Worm (Caenorhabditis elegans): ENCODE measurements around the gene str-30.

Gene str-30

ce11 chrV:3706893-3707292, 18.0 kb upstream of the str-30 start (continued):
- TF ChIP-seq ztf-22 (GFP tag; optimal IDR thresholded peaks at IDR 0.05), result no peak
- no peak for TF ChIP-seq gei-17 (GFP tag; optimal IDR thresholded peaks at IDR 0.05)
- TF ChIP-seq aptf-2 (GFP tag; conservative IDR thresholded peaks at IDR 0.05), result no peak
- no peak for TF ChIP-seq mes-4 (tag; optimal IDR thresholded peaks at IDR 0.05)
- peak; percentile 75 for TF ChIP-seq zfh-2 (GFP tag; conservative IDR thresholded peaks at IDR 0.05)
- TF ChIP-seq lin-40 (tag; optimal IDR thresholded peaks at IDR 0.05), result no peak
- no peak for TF ChIP-seq lin-54 (GFP tag; optimal IDR thresholded peaks at IDR 0.05)
- no peak for TF ChIP-seq ztf-18 (tag; optimal IDR thresholded peaks at IDR 0.05)
- TF ChIP-seq attf-5 (GFP tag; optimal IDR thresholded peaks at IDR 0.05), result no peak

- TF ChIP-seq nfyb-1 (GFP tag; IDR thresholded peaks at IDR 0.05), result peak; percentile 29; the same call in 1 of the 2 replicates
Measured at ce11 chrV:3707560-3707959, 17.3 kb upstream of the str-30 start.

ce11 chrV:3711544-3711943, 13.3 kb upstream of the str-30 start:
- TF ChIP-seq Y79H2A.3 (GFP tag; conservative IDR thresholded peaks at IDR 0.05) (no peak), ztf-26 (tag; optimal IDR thresholded peaks at IDR 0.05) (no peak), akir-1 (GFP tag; optimal IDR thresholded peaks at IDR 0.05) (peak; percentile 5), F57A8.1 (GFP tag; optimal IDR thresholded peaks at IDR 0.05) (no peak), xnd-1 (tag; optimal IDR thresholded peaks at IDR 0.05) (no peak), hrde-1 (tag; optimal IDR thresholded peaks at IDR 0.05; ENCODE audit: borderline replicate concordance) (no peak), T07F8.4 (tag; optimal IDR thresholded peaks at IDR 0.05) (no peak), let-526 (GFP tag; IDR thresholded peaks at IDR 0.05) (no peak)

ce11 chrV:3712192-3712591, 12.7 kb upstream of the str-30 start:
- TF ChIP-seq F57C9.4 (tag; optimal IDR thresholded peaks at IDR 0.05) (no peak), T07F8.4 (tag; optimal IDR thresholded peaks at IDR 0.05) (no peak), attf-5 (GFP tag; optimal IDR thresholded peaks at IDR 0.05) (no peak), repo-1 (tag; optimal IDR thresholded peaks at IDR 0.05) (peak; percentile 31), hrde-1 (tag; optimal IDR thresholded peaks at IDR 0.05; ENCODE audit: borderline replicate concordance) (no peak), lin-54 (GFP tag; optimal IDR thresholded peaks at IDR 0.05) (no peak), Y56A3A.18 (GFP tag; IDR thresholded peaks at IDR 0.05) (no peak), somi-1 (GFP tag; optimal IDR thresholded peaks at IDR 0.05) (no peak), mel-28 (tag; optimal IDR thresholded peaks at IDR 0.05; ENCODE audit: borderline replicate concordance) (no peak), F10E7.11 (tag; optimal IDR thresholded peaks at IDR 0.05) (no peak), chd-7 (tag; optimal IDR thresholded peaks at IDR 0.05) (no peak), snpc-1.3 (tag; optimal IDR thresholded peaks at IDR 0.05; ENCODE audit: insufficient read depth) (no peak), F49E8.2 (tag; optimal IDR thresholded peaks at IDR 0.05; ENCODE audit: insufficient read depth) (no peak), snpc-3.4 (tag; optimal IDR thresholded peaks at IDR 0.05) (no peak), ztf-28 (GFP tag; IDR thresholded peaks at IDR 0.05) (no peak), nfyb-1 (GFP tag; IDR thresholded peaks at IDR 0.05) (0 out of 2 replicates have a peak, but pooled peaks have one; percentile 9), athp-1 (tag; optimal IDR thresholded peaks at IDR 0.05) (peak; percentile 4), lir-1 (GFP tag; conservative IDR thresholded peaks at IDR 0.05) (no peak), K11D2.4 (GFP tag; IDR thresholded peaks at IDR 0.05) (peak; percentile 35; the same call in 1 of the 2 replicates), F52B5.7 (tag; optimal IDR thresholded peaks at IDR 0.05) (no peak), madf-10 (tag; optimal IDR thresholded peaks at IDR 0.05) (peak; percentile 5), sdz-38 (tag; optimal IDR thresholded peaks at IDR 0.05) (no peak), cebp-1 (GFP tag; IDR thresholded peaks at IDR 0.05) (0 out of 2 replicates have a peak, but pooled peaks have one; percentile 14), cebp-1 (tag; optimal IDR thresholded peaks at IDR 0.05) (peak; percentile 57), nhr-120 (GFP tag; IDR thresholded peaks at IDR 0.05) (no peak), atf-7 (tag; optimal IDR thresholded peaks at IDR 0.05) (peak; percentile 18), bed-1 (GFP tag; IDR thresholded peaks at IDR 0.05) (no peak), F33H1.4 (GFP tag; IDR thresholded peaks at IDR 0.05) (no peak), B0261.1 (tag; optimal IDR thresholded peaks at IDR 0.05) (no peak), pbrm-1 (GFP tag; IDR thresholded peaks at IDR 0.05) (0 out of 2 replicates have a peak, but pooled peaks have one; percentile 7)
